Fruit fly (Drosophila melanogaster): Measurements from ENCODE around the gene Ask1.

The Ask1 gene

dm6 chr3R:19879470-19880052, at the start of gene Ask1:
Ask1 (plus strand) TSS chr3R:19879719.
- TF ChIP-seq pan (optimal IDR thresholded peaks at IDR 0.05) (no peak), usp (GFP tag; optimal IDR thresholded peaks at IDR 0.05) (no peak), psq (optimal IDR thresholded peaks at IDR 0.05) (no peak), CG8478 (optimal IDR thresholded peaks at IDR 0.05) (no peak), Dll (optimal IDR thresholded peaks at IDR 0.05) (no peak), EcR (GFP tag; optimal IDR thresholded peaks at IDR 0.05) (no peak)

dm6 chr3R:19830973-19831372, 48.5 kb upstream of the Ask1 start:
- TF ChIP-seq CG8478 (optimal IDR thresholded peaks at IDR 0.05) = no peak
- TF ChIP-seq EcR (GFP tag; optimal IDR thresholded peaks at IDR 0.05) = no peak
- TF ChIP-seq usp (GFP tag; optimal IDR thresholded peaks at IDR 0.05) = no peak
- TF ChIP-seq psq (optimal IDR thresholded peaks at IDR 0.05) = no peak
- no peak for TF ChIP-seq Dll (optimal IDR thresholded peaks at IDR 0.05)
- no peak for TF ChIP-seq pan (optimal IDR thresholded peaks at IDR 0.05)

dm6 chr3R:19833546-19833945, 46.0 kb upstream of the Ask1 start:
- TF ChIP-seq CG8478 (optimal IDR thresholded peaks at IDR 0.05) (no peak), usp (GFP tag; optimal IDR thresholded peaks at IDR 0.05) (no peak), pan (optimal IDR thresholded peaks at IDR 0.05) (no peak), psq (optimal IDR thresholded peaks at IDR 0.05) (no peak), EcR (GFP tag; optimal IDR thresholded peaks at IDR 0.05) (no peak), Dll (optimal IDR thresholded peaks at IDR 0.05) (no peak)

dm6 chr3R:19833963-19834362, 45.6 kb upstream of the Ask1 start:
- TF ChIP-seq psq (optimal IDR thresholded peaks at IDR 0.05) (no peak), Dll (optimal IDR thresholded peaks at IDR 0.05) (no peak), usp (GFP tag; optimal IDR thresholded peaks at IDR 0.05) (no peak), CG8478 (optimal IDR thresholded peaks at IDR 0.05) (no peak), EcR (GFP tag; optimal IDR thresholded peaks at IDR 0.05) (no peak), pan (optimal IDR thresholded peaks at IDR 0.05) (no peak)

DNA sequence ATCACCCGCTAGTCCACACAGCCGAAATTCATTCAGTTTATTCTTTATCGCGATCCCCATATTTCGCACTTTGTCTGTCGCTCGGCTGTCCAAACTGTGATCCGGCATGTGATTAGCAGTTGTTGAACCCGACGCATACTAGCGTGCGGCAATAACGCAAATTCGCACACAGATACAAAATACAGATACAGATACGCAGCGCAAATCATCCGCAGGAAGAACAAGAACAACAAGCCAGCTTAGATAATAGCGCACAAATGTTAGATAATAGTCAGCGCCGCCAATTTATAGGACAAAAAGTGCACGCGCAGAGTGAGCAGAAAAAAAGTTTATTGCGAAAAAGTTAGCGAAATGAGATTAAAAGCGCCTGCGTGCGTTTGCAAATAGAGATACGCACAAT, 44.5 kb upstream of the Ask1 start:
- no peak for TF ChIP-seq usp (GFP tag; optimal IDR thresholded peaks at IDR 0.05)
- TF ChIP-seq Dll (optimal IDR thresholded peaks at IDR 0.05) = no peak
- TF ChIP-seq EcR (GFP tag; optimal IDR thresholded peaks at IDR 0.05) = no peak
- TF ChIP-seq psq (optimal IDR thresholded peaks at IDR 0.05) = no peak
- TF ChIP-seq pan (optimal IDR thresholded peaks at IDR 0.05) = no peak
- TF ChIP-seq CG8478 (optimal IDR thresholded peaks at IDR 0.05) = no peak

DNA sequence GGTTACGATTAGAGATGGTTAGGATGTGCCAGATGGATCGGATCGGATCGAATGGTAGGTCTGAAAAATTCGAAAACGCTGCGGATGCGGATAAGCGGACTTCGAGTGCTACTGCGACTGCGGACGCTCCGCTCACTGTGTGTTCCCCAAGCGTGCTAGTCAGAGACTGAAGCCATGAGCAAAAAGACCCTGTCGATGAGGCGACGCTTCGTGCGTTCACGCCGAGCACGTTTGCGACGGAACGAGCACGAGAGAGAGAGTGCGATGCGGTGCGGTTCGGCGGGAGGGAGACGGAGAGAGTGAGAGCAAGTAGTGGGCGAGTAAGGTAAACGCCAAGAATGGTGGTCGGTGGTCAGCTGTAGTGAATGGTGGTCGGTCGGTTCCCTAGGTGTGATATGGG, 42.8 kb upstream of the Ask1 start, which contains the start of gene bnl:
Gene bnl (minus strand): TSS at position 131 of the 400 bp plus-strand sequence.
- peak; percentile 38 for TF ChIP-seq CG8478 (optimal IDR thresholded peaks at IDR 0.05)
- TF ChIP-seq pan (optimal IDR thresholded peaks at IDR 0.05) = no peak
- no peak for TF ChIP-seq EcR (GFP tag; optimal IDR thresholded peaks at IDR 0.05)
- TF ChIP-seq Dll (optimal IDR thresholded peaks at IDR 0.05) = peak; percentile 81
- no peak for TF ChIP-seq usp (GFP tag; optimal IDR thresholded peaks at IDR 0.05)
- no peak for TF ChIP-seq psq (optimal IDR thresholded peaks at IDR 0.05)

DNA sequence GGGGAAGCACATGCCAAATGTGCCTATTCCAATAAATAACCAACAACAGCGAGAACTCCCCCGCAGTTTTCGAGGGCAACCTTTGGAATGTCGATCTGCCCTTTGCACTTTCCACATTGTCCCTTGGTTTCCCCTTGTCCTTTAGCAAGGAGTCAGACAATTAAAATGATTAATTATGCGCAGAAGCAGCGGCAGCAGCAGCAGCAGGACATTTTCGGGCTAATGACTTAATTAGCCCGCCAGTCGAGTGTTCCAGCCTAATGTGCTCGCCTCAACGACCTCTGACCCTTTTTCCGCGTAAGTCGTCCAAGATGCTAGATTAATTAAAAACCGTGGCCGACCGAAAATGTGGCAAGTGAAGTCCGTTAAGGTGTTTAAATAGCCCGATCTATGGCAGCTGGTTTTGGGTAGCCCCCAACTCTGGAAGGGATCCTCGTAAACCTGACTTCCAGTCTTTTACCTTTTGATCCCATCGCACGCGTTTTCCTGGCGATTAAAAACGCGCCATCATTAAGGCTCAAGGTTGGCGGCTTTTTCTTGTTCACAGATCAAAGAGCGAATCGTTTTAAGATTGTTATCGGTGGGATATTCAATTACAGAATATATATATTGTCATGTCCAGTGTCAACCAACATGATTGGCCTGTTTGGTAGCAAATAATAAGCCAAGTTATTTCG, 40.5 kb upstream of the Ask1 start:
- no peak for TF ChIP-seq EcR (GFP tag; optimal IDR thresholded peaks at IDR 0.05)
- no peak for TF ChIP-seq psq (optimal IDR thresholded peaks at IDR 0.05)
- no peak for TF ChIP-seq Dll (optimal IDR thresholded peaks at IDR 0.05)
- TF ChIP-seq pan (optimal IDR thresholded peaks at IDR 0.05) = no peak
- no peak for TF ChIP-seq CG8478 (optimal IDR thresholded peaks at IDR 0.05)
- no peak for TF ChIP-seq usp (GFP tag; optimal IDR thresholded peaks at IDR 0.05)

DNA sequence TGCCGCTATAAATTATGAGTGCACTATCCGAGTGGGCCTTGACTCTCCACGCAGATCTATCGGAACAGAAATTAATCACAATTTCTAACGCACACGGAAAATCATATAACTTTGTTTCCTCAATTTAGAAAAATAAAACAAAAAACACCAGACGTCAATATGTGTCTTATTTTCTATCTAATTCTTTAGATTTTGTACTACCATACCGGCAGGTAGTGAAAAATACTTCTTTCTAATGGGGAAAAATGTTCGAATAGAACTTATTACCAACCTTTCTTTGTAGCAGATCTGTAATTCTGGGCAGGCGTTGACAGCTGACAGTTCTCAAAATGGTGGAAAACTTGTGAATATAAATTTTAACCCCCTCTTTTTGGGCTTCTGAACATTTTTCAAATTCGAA, 39.0 kb upstream of the Ask1 start, which contains the start of gene CG31459:
Gene CG31459 (plus strand): TSS at position 301 of the 400 bp plus-strand sequence.
- TF ChIP-seq Dll (optimal IDR thresholded peaks at IDR 0.05) (no peak), CG8478 (optimal IDR thresholded peaks at IDR 0.05) (no peak), usp (GFP tag; optimal IDR thresholded peaks at IDR 0.05) (no peak), pan (optimal IDR thresholded peaks at IDR 0.05) (no peak), psq (optimal IDR thresholded peaks at IDR 0.05) (no peak), EcR (GFP tag; optimal IDR thresholded peaks at IDR 0.05) (no peak)

DNA sequence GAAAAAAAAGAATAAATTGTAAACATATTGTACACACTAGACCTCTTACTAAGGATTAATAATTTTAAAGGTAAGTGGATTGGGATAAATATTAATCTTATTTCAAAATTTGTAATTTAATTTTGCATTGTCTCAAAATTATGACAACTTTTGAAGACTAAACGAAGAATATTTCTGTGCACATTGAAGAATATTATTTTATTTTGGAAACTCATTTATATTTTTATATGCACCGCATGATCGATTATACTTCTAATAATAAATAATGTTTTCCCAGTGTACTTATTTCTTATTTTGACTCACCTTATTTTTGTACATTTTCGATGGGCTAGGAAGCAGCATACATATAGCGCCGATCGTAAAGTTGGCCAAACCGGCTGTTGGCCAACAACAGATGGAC, 35.6 kb upstream of the Ask1 start:
- TF ChIP-seq Dll (optimal IDR thresholded peaks at IDR 0.05) = no peak
- no peak for TF ChIP-seq psq (optimal IDR thresholded peaks at IDR 0.05)
- TF ChIP-seq EcR (GFP tag; optimal IDR thresholded peaks at IDR 0.05) = no peak
- no peak for TF ChIP-seq CG8478 (optimal IDR thresholded peaks at IDR 0.05)
- no peak for TF ChIP-seq pan (optimal IDR thresholded peaks at IDR 0.05)
- no peak for TF ChIP-seq usp (GFP tag; optimal IDR thresholded peaks at IDR 0.05)

DNA sequence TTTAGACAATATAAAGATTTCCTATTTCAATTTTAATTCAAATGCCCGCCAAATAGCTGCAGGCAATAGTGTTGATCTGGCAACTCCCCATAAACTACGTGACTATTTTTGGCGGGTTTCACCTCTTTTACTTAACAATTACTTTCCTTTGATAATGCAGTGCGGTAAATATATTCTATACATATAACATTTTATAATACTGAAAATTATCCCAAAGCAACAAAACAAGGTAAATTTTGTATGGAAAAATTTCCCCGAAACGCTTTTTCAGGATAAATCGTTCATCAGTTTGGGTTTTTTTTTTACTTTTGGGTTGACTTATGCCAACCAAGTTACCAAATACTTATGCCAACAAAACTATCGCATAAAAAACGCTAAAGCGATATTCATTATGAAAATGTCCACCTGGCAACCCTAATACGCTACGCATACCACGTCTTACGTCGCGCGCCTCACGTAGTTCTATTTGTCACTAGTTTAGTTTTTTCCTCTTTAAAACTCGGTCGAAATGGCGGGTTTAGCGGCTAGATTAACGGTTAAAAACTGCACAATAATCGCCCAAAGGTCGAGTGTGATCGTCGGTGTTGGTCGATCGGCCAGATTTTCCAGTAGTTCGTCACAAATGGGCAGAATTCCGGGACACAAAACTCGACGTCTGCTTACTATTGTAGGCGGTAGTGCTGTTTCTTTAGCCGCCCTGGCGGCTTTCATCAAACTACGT, 32.5 kb upstream of the Ask1 start, which contains the start of gene MICU3:
Gene MICU3 (plus strand): TSS at position 442 of the 721 bp plus-strand sequence.
- no peak for TF ChIP-seq usp (GFP tag; optimal IDR thresholded peaks at IDR 0.05)
- TF ChIP-seq CG8478 (optimal IDR thresholded peaks at IDR 0.05) = no peak
- TF ChIP-seq Dll (optimal IDR thresholded peaks at IDR 0.05) = no peak
- no peak for TF ChIP-seq psq (optimal IDR thresholded peaks at IDR 0.05)
- no peak for TF ChIP-seq EcR (GFP tag; optimal IDR thresholded peaks at IDR 0.05)
- no peak for TF ChIP-seq pan (optimal IDR thresholded peaks at IDR 0.05)

dm6 chr3R:19847591-19848256, 31.8 kb upstream of the Ask1 start:
- TF ChIP-seq EcR (GFP tag; optimal IDR thresholded peaks at IDR 0.05) (no peak), Dll (optimal IDR thresholded peaks at IDR 0.05) (no peak), psq (optimal IDR thresholded peaks at IDR 0.05) (no peak), usp (GFP tag; optimal IDR thresholded peaks at IDR 0.05) (no peak)

Measured in whole organism.